Fruit fly (Drosophila melanogaster) whole organism, prepupa: ENCODE measurements around the gene MtnD.

ENCODE experiments used
- Blimp-1 ChIP-seq: fragments of 200-800 bp; sonication (Bioruptor generic); optimal IDR thresholded peaks from 3 replicates; lab custom pipeline; 2017; ENCODE audit warnings: missing biosample characterization, missing genetic modification characterization, mild to moderate bottlenecking, moderate library complexity, missing genetic modification reagents
- CG10669 ChIP-seq: fragments of 200-800 bp; sonication (Bioruptor generic); optimal IDR thresholded peaks from 3 replicates; lab custom pipeline; 2018; ENCODE audit warnings: missing biosample characterization, mild to moderate bottlenecking, missing genetic modification characterization, moderate library complexity
- CG15336 ChIP-seq: fragments of 200-800 bp; sonication (Bioruptor generic); IDR thresholded peaks from 2 replicates; pipeline ENCODE4 v1.3.6; 2022; ENCODE audit warnings: missing biosample characterization, missing genetic modification characterization
- CG1621 ChIP-seq: fragments of 200-800 bp; sonication (Bioruptor generic); optimal IDR thresholded peaks from 3 replicates; lab custom pipeline; 2018; ENCODE audit warnings: missing biosample characterization, mild to moderate bottlenecking, missing genetic modification characterization
- CG6854 ChIP-seq: fragments of 200-800 bp; sonication (Bioruptor generic); optimal IDR thresholded peaks from 2 replicates; lab custom pipeline; 2017; ENCODE audit warnings: missing biosample characterization, mild to moderate bottlenecking, missing genetic modification characterization
- CG7368 ChIP-seq: fragments of 200-800 bp; sonication (Bioruptor generic); optimal IDR thresholded peaks from 3 replicates; lab custom pipeline; 2016; ENCODE audit warnings: missing biosample characterization, missing genetic modification characterization
- CG9139 ChIP-seq: fragments of 200-800 bp; sonication (Bioruptor generic); optimal IDR thresholded peaks from 3 replicates; lab custom pipeline; 2017; ENCODE audit warnings: missing biosample characterization, mild to moderate bottlenecking, missing genetic modification characterization
- Eip93F ChIP-seq: fragments of 200-800 bp; sonication (Bioruptor generic); optimal IDR thresholded peaks from 2 replicates; lab custom pipeline; 2016; ENCODE audit warnings: missing biosample characterization, mild to moderate bottlenecking, missing genetic modification characterization
- Hr38 ChIP-seq: sonication (Bioruptor generic); optimal IDR thresholded peaks from 2 replicates; lab custom pipeline; 2016; ENCODE audit warnings: missing biosample characterization, missing genetic modification characterization
- Sox15 ChIP-seq: fragments of 200-800 bp; sonication (Bioruptor generic); optimal IDR thresholded peaks from 3 replicates; lab custom pipeline; 2016; ENCODE audit warnings: missing biosample characterization, missing genetic modification characterization
- cyc ChIP-seq: fragments of 200-800 bp; sonication (Bioruptor generic); optimal IDR thresholded peaks from 3 replicates; lab custom pipeline; 2016; ENCODE audit warnings: missing biosample characterization, missing genetic modification characterization
- eg ChIP-seq: fragments of 200-800 bp; sonication (Bioruptor generic); IDR thresholded peaks from 3 replicates; pipeline ENCODE4 v1.3.6; 2022; ENCODE audit warnings: missing biosample characterization, missing genetic modification characterization
- esn ChIP-seq: fragments of 200-800 bp; sonication (Bioruptor generic); optimal IDR thresholded peaks from 2 replicates; lab custom pipeline; 2016; ENCODE audit warnings: missing biosample characterization, mild to moderate bottlenecking, missing genetic modification characterization, moderate library complexity
- spab ChIP-seq: fragments of 200-800 bp; sonication (Bioruptor generic); optimal IDR thresholded peaks from 2 replicates; lab custom pipeline; 2017; ENCODE audit warnings: missing biosample characterization, mild to moderate bottlenecking, missing genetic modification characterization, missing genetic modification reagents
- ss ChIP-seq, 2 experiments: fragments of 200-800 bp; sonication (Bioruptor generic); optimal IDR thresholded peaks; 2 replicates in 1 of 2; 3 replicates in 1 of 2; lab custom pipeline; 2017 to 2018; ENCODE audit warnings: mild to moderate bottlenecking in 2 of 2, missing biosample characterization in 2 of 2, missing genetic modification characterization in 2 of 2, moderate library complexity in 1 of 2
- topi ChIP-seq: fragments of 200-800 bp; sonication (Bioruptor generic); optimal IDR thresholded peaks from 3 replicates; lab custom pipeline; 2016; ENCODE audit warnings: missing biosample characterization, missing genetic modification characterization
- vri ChIP-seq: fragments of 200-800 bp; sonication (Bioruptor generic); optimal IDR thresholded peaks from 3 replicates; lab custom pipeline; 2016; ENCODE audit warnings: missing biosample characterization, mild to moderate bottlenecking, missing genetic modification characterization

Gene MtnD

dm6 chr3R:20579816-20580215 is 45.1 kb downstream of the MtnD start, which contains the start of the genes EloB and Srp14 (continued):
- TF ChIP-seq CG10669 (GFP tag; lab: Kevin White, UChicago), result no peak
- TF ChIP-seq Hr38 (GFP tag; lab: Kevin White, UChicago), result no peak
- peak; percentile 52 for TF ChIP-seq Sox15
- TF ChIP-seq eg (GFP tag; lab: Robert Waterston, UW), result peak; percentile 80
- TF ChIP-seq spab (GFP tag; lab: Kevin White, UChicago), result no peak
- no peak for TF ChIP-seq CG7368 (GFP tag; lab: Kevin White, UChicago)
- TF ChIP-seq CG1621, result peak; percentile 47
- peak; percentile 61 for TF ChIP-seq CG15336 (GFP tag; lab: Robert Waterston, UW)
- peak; percentile 74 for TF ChIP-seq Eip93F
- TF ChIP-seq CG6854 (GFP tag; lab: Kevin White, UChicago), result no peak
- TF ChIP-seq esn (GFP tag; lab: Kevin White, UChicago), result peak; percentile 89

dm6 chr3R:20581376-20581775 is 46.6 kb downstream of the MtnD start, which contains the start of gene CG34008:
Gene CG34008, minus strand, starts transcription at chr3R:20581522.
- TF ChIP-seq CG1621 (no peak), CG7368 (GFP tag; lab: Kevin White, UChicago) (no peak), CG9139 (GFP tag; lab: Kevin White, UChicago) (no peak), eg (GFP tag; lab: Robert Waterston, UW) (no peak), Hr38 (GFP tag; lab: Kevin White, UChicago) (no peak), topi (GFP tag; lab: Kevin White, UChicago) (no peak), ss (GFP tag; optimal IDR thresholded peaks at IDR 0.05; lab: Kevin White, UChicago) (no peak), cyc (no peak), vri (GFP tag; lab: Kevin White, UChicago) (no peak), spab (GFP tag; lab: Kevin White, UChicago) (no peak), Blimp-1 (GFP tag; lab: Kevin White, UChicago) (no peak)
